Worm (Caenorhabditis elegans) whole organism, late embryonic: ENCODE results near the gene sahd-1.

Source experiments
- C08G9.2 ChIP-seq: sonication (generic microtip); optimal IDR thresholded peaks from 2 replicates; lab custom pipeline; 2016; ENCODE audit warnings: mild to moderate bottlenecking, missing genetic modification characterization, moderate library complexity, missing compliant biosample characterization
- F13H6.1 ChIP-seq: sonication (generic microtip); optimal IDR thresholded peaks from 2 replicates; lab custom pipeline; 2016; ENCODE audit warnings: missing genetic modification characterization, missing compliant biosample characterization
- K02D7.2 ChIP-seq: sonication (generic microtip); optimal IDR thresholded peaks from 2 replicates; lab custom pipeline; 2017; ENCODE audit warnings: mild to moderate bottlenecking, missing genetic modification characterization, missing compliant biosample characterization
- K09A11.1 ChIP-seq: sonication (generic microtip); optimal IDR thresholded peaks from 2 replicates; lab custom pipeline; 2017; ENCODE audit warnings: antibody characterized with exemption, mild to moderate bottlenecking, missing genetic modification characterization, missing compliant biosample characterization; ENCODE audit not compliant: insufficient read depth
- T23F11.4 ChIP-seq: fragments of 200-800 bp; sonication (Bioruptor generic); optimal IDR thresholded peaks from 2 replicates; lab custom pipeline; 2018; ENCODE audit warnings: mild to moderate bottlenecking, missing genetic modification characterization, missing compliant biosample characterization
- ceh-14 ChIP-seq: sonication (generic microtip); optimal IDR thresholded peaks from 2 replicates; lab custom pipeline; 2016; ENCODE audit warnings: missing genotype, missing genetic modification characterization, missing compliant biosample characterization
- ceh-22 ChIP-seq: sonication (generic microtip); optimal IDR thresholded peaks from 2 replicates; lab custom pipeline; 2017; ENCODE audit warnings: missing biosample characterization, missing genetic modification characterization
- ceh-31 ChIP-seq: sonication (generic microtip); optimal IDR thresholded peaks from 2 replicates; lab custom pipeline; 2016; ENCODE audit warnings: missing genetic modification characterization, missing compliant biosample characterization
- ceh-6 ChIP-seq: fragments of 200-800 bp; sonication (Bioruptor generic); optimal IDR thresholded peaks from 2 replicates; lab custom pipeline; 2018; ENCODE audit warnings: mild to moderate bottlenecking, missing genetic modification characterization, missing compliant biosample characterization
- che-1 ChIP-seq: sonication (generic microtip); optimal IDR thresholded peaks from 2 replicates; lab custom pipeline; 2016; ENCODE audit warnings: mild to moderate bottlenecking, missing genetic modification characterization, missing compliant biosample characterization
- dmd-4 ChIP-seq: sonication (generic microtip); optimal IDR thresholded peaks from 2 replicates; lab custom pipeline; 2016; ENCODE audit warnings: borderline replicate concordance, missing genetic modification characterization, missing compliant biosample characterization
- dve-1 ChIP-seq: sonication (generic microtip); optimal IDR thresholded peaks from 2 replicates; lab custom pipeline; 2017; ENCODE audit warnings: antibody characterized with exemption, mild to moderate bottlenecking, missing genetic modification characterization, missing compliant biosample characterization
- ets-4 ChIP-seq: sonication (generic microtip); optimal IDR thresholded peaks from 2 replicates; lab custom pipeline; 2016; ENCODE audit warnings: missing genetic modification characterization, missing compliant biosample characterization
- eyg-1 ChIP-seq: sonication (generic microtip); optimal IDR thresholded peaks from 2 replicates; lab custom pipeline; 2016; ENCODE audit warnings: missing genotype, missing genetic modification characterization, missing compliant biosample characterization
- fax-1 ChIP-seq: sonication (generic microtip); optimal IDR thresholded peaks from 2 replicates; lab custom pipeline; 2016; ENCODE audit warnings: missing genotype, missing genetic modification characterization, missing compliant biosample characterization
- fkh-10 ChIP-seq: fragments of 150-350 bp; optimal IDR thresholded peaks from 2 replicates; lab custom pipeline; 2014; ENCODE audit warnings: missing biosample characterization, missing genetic modification reagents, missing genetic modification characterization
- gmeb-2 ChIP-seq: sonication (generic microtip); optimal IDR thresholded peaks from 2 replicates; lab custom pipeline; 2016; ENCODE audit warnings: missing genetic modification characterization, inconsistent platforms, missing compliant biosample characterization
- hlh-13 ChIP-seq: fragments of 200-800 bp; sonication (Bioruptor generic); optimal IDR thresholded peaks from 2 replicates; lab custom pipeline; 2018; ENCODE audit warnings: mild to moderate bottlenecking, missing genetic modification characterization, missing compliant biosample characterization
- hlh-15 ChIP-seq: sonication (generic microtip); optimal IDR thresholded peaks from 2 replicates; lab custom pipeline; 2016; ENCODE audit warnings: missing genetic modification characterization, missing compliant biosample characterization
- hlh-30 ChIP-seq: sonication (generic microtip); optimal IDR thresholded peaks from 2 replicates; lab custom pipeline; 2017; ENCODE audit warnings: antibody characterized with exemption, missing genetic modification characterization, missing compliant biosample characterization; ENCODE audit not compliant: insufficient read depth
- hlh-6 ChIP-seq: sonication (generic microtip); optimal IDR thresholded peaks from 2 replicates; lab custom pipeline; 2016; ENCODE audit warnings: missing genotype, missing genetic modification characterization, missing compliant biosample characterization
- hlh-8 ChIP-seq: sonication (generic microtip); optimal IDR thresholded peaks from 2 replicates; lab custom pipeline; 2016; ENCODE audit warnings: missing genotype, missing genetic modification characterization, missing compliant biosample characterization
- lim-6 ChIP-seq: sonication (generic microtip); optimal IDR thresholded peaks from 2 replicates; lab custom pipeline; 2016; ENCODE audit warnings: missing genetic modification characterization, missing compliant biosample characterization
- mec-3 ChIP-seq: sonication (generic microtip); optimal IDR thresholded peaks from 2 replicates; lab custom pipeline; 2016; ENCODE audit warnings: borderline replicate concordance, missing genetic modification characterization, missing compliant biosample characterization
- nhr-11 ChIP-seq: fragments of 150-350 bp; optimal IDR thresholded peaks from 2 replicates; lab custom pipeline; 2014; ENCODE audit warnings: missing biosample characterization, missing genetic modification characterization
- npax-4 ChIP-seq: sonication (generic microtip); optimal IDR thresholded peaks from 2 replicates; lab custom pipeline; 2016; ENCODE audit warnings: missing genetic modification characterization, missing compliant biosample characterization
- odd-2 ChIP-seq: sonication (generic microtip); optimal IDR thresholded peaks from 2 replicates; lab custom pipeline; 2017; ENCODE audit warnings: antibody characterized with exemption, mild to moderate bottlenecking, missing genetic modification characterization, missing compliant biosample characterization
- pat-9 ChIP-seq: fragments of 200-800 bp; sonication (Bioruptor generic); optimal IDR thresholded peaks from 2 replicates; lab custom pipeline; 2018; ENCODE audit warnings: mild to moderate bottlenecking, missing genetic modification characterization, moderate library complexity, missing compliant biosample characterization
- pax-1 ChIP-seq: fragments of 150-350 bp; optimal IDR thresholded peaks from 2 replicates; lab custom pipeline; 2014; ENCODE audit warnings: missing biosample characterization, missing genetic modification characterization
- pha-2 ChIP-seq: sonication (generic microtip); optimal IDR thresholded peaks from 2 replicates; lab custom pipeline; 2017; ENCODE audit warnings: mild to moderate bottlenecking, missing genetic modification characterization, missing compliant biosample characterization
- pha-4 ChIP-seq: fragments of 150-350 bp; optimal IDR thresholded peaks from 2 replicates; lab custom pipeline; 2018; ENCODE audit warnings: missing biosample characterization, missing genetic modification reagents, missing genetic modification characterization
- pros-1 ChIP-seq: fragments of 150-350 bp; optimal IDR thresholded peaks from 2 replicates; lab custom pipeline; 2014; ENCODE audit warnings: missing biosample characterization, missing genetic modification reagents, missing genetic modification characterization
- ref-2 ChIP-seq: sonication (generic microtip); optimal IDR thresholded peaks from 2 replicates; lab custom pipeline; 2016; ENCODE audit warnings: missing genetic modification characterization, missing compliant biosample characterization
- rnt-1 ChIP-seq: sonication (generic microtip); optimal IDR thresholded peaks from 2 replicates; lab custom pipeline; 2016; ENCODE audit warnings: missing genetic modification characterization, missing compliant biosample characterization
- syd-9 ChIP-seq: sonication (generic microtip); optimal IDR thresholded peaks from 2 replicates; lab custom pipeline; 2016; ENCODE audit warnings: mild to moderate bottlenecking, missing genetic modification characterization, moderate library complexity, missing compliant biosample characterization
- tbx-2 ChIP-seq: sonication (generic microtip); optimal IDR thresholded peaks from 2 replicates; lab custom pipeline; 2016; ENCODE audit warnings: missing genetic modification characterization, missing compliant biosample characterization
- tbx-7 ChIP-seq: sonication (generic microtip); optimal IDR thresholded peaks from 2 replicates; lab custom pipeline; 2016; ENCODE audit warnings: missing genotype, missing genetic modification characterization, missing compliant biosample characterization
- ttx-3 ChIP-seq: sonication (generic microtip); optimal IDR thresholded peaks from 2 replicates; lab custom pipeline; 2016; ENCODE audit warnings: missing genetic modification reagents, missing genetic modification characterization, missing compliant biosample characterization
- unc-3 ChIP-seq, 2 experiments: fragments of 200-800 bp in 1 of 2; sonication (Bioruptor generic) in 1 of 2; sonication (generic microtip) in 1 of 2; conservative IDR thresholded peaks in 1 of 2; optimal IDR thresholded peaks in 1 of 2; 2 replicates each; pipeline versions ENCODE4 v1.3.6 to Lab custom; 2016 to 2022; ENCODE audit warnings: missing compliant biosample characterization in 2 of 2, missing genetic modification characterization in 2 of 2, missing genetic modification reagents in 1 of 2
- unc-55 ChIP-seq: sonication (generic microtip); optimal IDR thresholded peaks from 2 replicates; lab custom pipeline; 2017; ENCODE audit warnings: missing biosample characterization, missing genetic modification reagents, missing genetic modification characterization

sahd-1 gene

ce11 chrII:5554788-5555187 is 40.0 kb upstream of the sahd-1 start:
- no peak for TF ChIP-seq fkh-10 (GFP tag; lab: Kevin White, UChicago)
- TF ChIP-seq T23F11.4 (GFP tag; lab: Kevin White, UChicago) = no peak
- no peak for TF ChIP-seq K02D7.2
- TF ChIP-seq tbx-2 (tag; lab: Kevin White, UChicago) = no peak
- no peak for TF ChIP-seq pros-1
- no peak for TF ChIP-seq hlh-8 (tag; lab: Kevin White, UChicago)
- no peak for TF ChIP-seq pha-2 (tag; lab: Kevin White, UChicago)
- TF ChIP-seq odd-2 (tag; lab: Kevin White, UChicago) = no peak
- TF ChIP-seq che-1 = no peak
- no peak for TF ChIP-seq fax-1 (tag; lab: Kevin White, UChicago)
- no peak for TF ChIP-seq gmeb-2 (tag; lab: Kevin White, UChicago)
- TF ChIP-seq pax-1 (tag; lab: Kevin White, UChicago) = no peak
- TF ChIP-seq dve-1 (tag; lab: Kevin White, UChicago) = no peak

- TF ChIP-seq T23F11.4 (GFP tag; lab: Kevin White, UChicago) = no peak
- TF ChIP-seq ceh-22 (tag; lab: Kevin White, UChicago) = no peak
- no peak for TF ChIP-seq K09A11.1 (tag; lab: Kevin White, UChicago)
- no peak for TF ChIP-seq unc-3 (GFP tag; conservative IDR thresholded peaks at IDR 0.05; lab: Robert Waterston, UW)
- TF ChIP-seq unc-3 (tag; optimal IDR thresholded peaks at IDR 0.05; lab: Kevin White, UChicago) = no peak
- TF ChIP-seq unc-55 (GFP tag; lab: Kevin White, UChicago) = no peak
- no peak for TF ChIP-seq ceh-14 (tag; lab: Kevin White, UChicago)
- no peak for TF ChIP-seq pha-2 (tag; lab: Kevin White, UChicago)
- no peak for TF ChIP-seq rnt-1
- TF ChIP-seq F13H6.1 (tag; lab: Kevin White, UChicago) = no peak
- TF ChIP-seq nhr-11 = no peak
- no peak for TF ChIP-seq ets-4 (tag; lab: Kevin White, UChicago)
- TF ChIP-seq eyg-1 (tag; lab: Kevin White, UChicago) = no peak
- TF ChIP-seq ceh-6 = no peak
- TF ChIP-seq mec-3 (tag; lab: Kevin White, UChicago) = no peak
- TF ChIP-seq hlh-30 = no peak
- TF ChIP-seq hlh-13 = no peak
- no peak for TF ChIP-seq ceh-31
- TF ChIP-seq pax-1 (tag; lab: Kevin White, UChicago) = no peak
These were observed 39.6 kb upstream of the sahd-1 start, which contains the start of gene ins-12 for ce11 chrII:5554317-5554716. TSS of gene ins-12 (plus strand) at chrII:5554617.

ce11 chrII:5553531-5553930 is 38.8 kb upstream of the sahd-1 start:
- TF ChIP-seq dmd-4 (tag; lab: Kevin White, UChicago) (no peak), C08G9.2 (tag; lab: Kevin White, UChicago) (no peak), nhr-11 (no peak), syd-9 (tag; lab: Kevin White, UChicago) (no peak), pha-4 (tag; lab: Kevin White, UChicago) (no peak), ceh-22 (tag; lab: Kevin White, UChicago) (no peak), pros-1 (no peak), pat-9 (no peak), ttx-3 (no peak), hlh-6 (no peak), hlh-15 (tag; lab: Kevin White, UChicago) (no peak), lim-6 (no peak), ets-4 (tag; lab: Kevin White, UChicago) (no peak), unc-3 (GFP tag; conservative IDR thresholded peaks at IDR 0.05; lab: Robert Waterston, UW) (no peak), unc-3 (tag; optimal IDR thresholded peaks at IDR 0.05; lab: Kevin White, UChicago) (no peak), npax-4 (no peak), F13H6.1 (tag; lab: Kevin White, UChicago) (no peak), pax-1 (tag; lab: Kevin White, UChicago) (no peak), ref-2 (tag; lab: Kevin White, UChicago) (no peak), tbx-7 (tag; lab: Kevin White, UChicago) (no peak)
- TF ChIP-seq, all 69 proteins: peak for 0
